Fruit fly (Drosophila melanogaster) Kc167 (cell line): ENCODE data around the gene Lipt2.

Experiments used
- Sin3A ChIP-seq: fragments of >200 bp; optimal IDR thresholded peaks from 2 replicates; lab custom pipeline; 2018; ENCODE audit warnings: missing external identifiers
- h ChIP-seq: fragments of >200 bp; optimal IDR thresholded peaks from 3 replicates; lab custom pipeline; 2018; ENCODE audit warnings: missing external identifiers
- ttk ChIP-seq: sonication (Bioruptor generic); optimal IDR thresholded peaks from 2 replicates; lab custom pipeline; 2017; ENCODE audit warnings: missing external identifiers

dm6 chr3R:4468926-4469325, 31.8 kb upstream of the Lipt2 start:
- TF ChIP-seq ttk (no peak), Sin3A (no peak), h (lab: Kevin White, UChicago) (no peak)
